Worm (Caenorhabditis elegans) whole organism, young adult: ENCODE results near the gene C16C10.13.
A peak's percentile ranks its signal among the peaks of the same experiment; 100 is the strongest.

Experiments
- D2030.7 ChIP-seq: fragments of 200-800 bp; sonication (Bioruptor generic); IDR thresholded peaks from 2 replicates; pipeline ENCODE4 v1.3.6; 2022; ENCODE audit warnings: missing genetic modification reagents, missing genetic modification characterization, missing compliant biosample characterization
- F23B12.7 ChIP-seq: sonication (generic microtip); optimal IDR thresholded peaks from 2 replicates; lab custom pipeline; 2017; ENCODE audit warnings: missing genetic modification characterization, mild to moderate bottlenecking, missing compliant biosample characterization, antibody characterized with exemption, moderate library complexity; ENCODE audit not compliant: insufficient read depth
- F33H1.4 ChIP-seq: fragments of 200-800 bp; sonication (Bioruptor generic); IDR thresholded peaks from 2 replicates; pipeline ENCODE4 v1.3.6; 2022; ENCODE audit warnings: missing genetic modification reagents, missing genetic modification characterization, missing compliant biosample characterization
- F49E8.2 ChIP-seq: sonication (generic microtip); optimal IDR thresholded peaks from 3 replicates; lab custom pipeline; 2017; ENCODE audit warnings: missing genetic modification characterization, mild to moderate bottlenecking, missing compliant biosample characterization, antibody characterized with exemption, moderate library complexity; ENCODE audit not compliant: insufficient read depth
- K11D2.4 ChIP-seq: fragments of 200-800 bp; sonication (Bioruptor generic); IDR thresholded peaks from 2 replicates; pipeline ENCODE4 v1.3.6; 2022; ENCODE audit warnings: missing genetic modification reagents, missing genetic modification characterization, missing compliant biosample characterization
- K12H6.12 ChIP-seq: fragments of 200-800 bp; sonication (Bioruptor generic); optimal IDR thresholded peaks from 2 replicates; lab custom pipeline; 2018; ENCODE audit warnings: mild to moderate bottlenecking, missing genetic modification characterization, missing compliant biosample characterization
- Y53G8AR.9 ChIP-seq: fragments of 200-800 bp; sonication (Bioruptor generic); conservative IDR thresholded peaks from 2 replicates; pipeline ENCODE4 v1.3.6; 2022; ENCODE audit warnings: missing genetic modification reagents, missing genetic modification characterization, missing compliant biosample characterization
- Y56A3A.18 ChIP-seq: fragments of 200-800 bp; sonication (Bioruptor generic); IDR thresholded peaks from 2 replicates; pipeline ENCODE4 v1.3.6; 2022; ENCODE audit warnings: missing genetic modification reagents, missing genetic modification characterization, missing compliant biosample characterization
- ZK185.1 ChIP-seq: sonication (generic microtip); optimal IDR thresholded peaks from 2 replicates; lab custom pipeline; 2016; ENCODE audit warnings: mild to moderate bottlenecking, missing genetic modification characterization, missing compliant biosample characterization; ENCODE audit not compliant: poor library complexity, severe bottlenecking
- ama-1 ChIP-seq, 3 experiments: fragments of 150-350 bp in 1 of 3; sonication (generic microtip) in 2 of 3; optimal IDR thresholded peaks; 2 replicates each; lab custom pipeline; 2014 to 2018; ENCODE audit warnings: missing biosample characterization in 2 of 3, missing genetic modification characterization in 2 of 3, missing genetic modification reagents in 2 of 3
- aptf-2 ChIP-seq: fragments of 200-800 bp; sonication (Bioruptor generic); conservative IDR thresholded peaks from 2 replicates; pipeline ENCODE4 v1.3.6; 2022; ENCODE audit warnings: missing genetic modification reagents, missing genetic modification characterization, missing compliant biosample characterization
- atf-7 ChIP-seq: sonication (generic microtip); optimal IDR thresholded peaks from 2 replicates; lab custom pipeline; 2017; ENCODE audit warnings: mild to moderate bottlenecking, missing genetic modification characterization, missing compliant biosample characterization
- athp-1 ChIP-seq: sonication (generic microtip); optimal IDR thresholded peaks from 2 replicates; lab custom pipeline; 2017; ENCODE audit warnings: mild to moderate bottlenecking, missing genetic modification characterization, missing compliant biosample characterization
- attf-3 ChIP-seq: fragments of 200-800 bp; sonication (Bioruptor generic); conservative IDR thresholded peaks from 2 replicates; pipeline ENCODE4 v1.3.6; 2022; ENCODE audit warnings: missing genetic modification reagents, missing genetic modification characterization, missing compliant biosample characterization
- cebp-1 ChIP-seq, 2 experiments: fragments of 200-800 bp in 1 of 2; sonication (Bioruptor generic) in 1 of 2; sonication (generic microtip) in 1 of 2; IDR thresholded peaks in 1 of 2; optimal IDR thresholded peaks in 1 of 2; 2 replicates each; pipeline versions ENCODE4 v1.3.6 to Lab custom; 2017 to 2022; ENCODE audit warnings: missing compliant biosample characterization in 2 of 2, missing genetic modification characterization in 2 of 2, mild to moderate bottlenecking in 1 of 2, missing genetic modification reagents in 1 of 2, moderate library complexity in 1 of 2
- cebp-2 ChIP-seq: fragments of 200-800 bp; sonication (Bioruptor generic); IDR thresholded peaks from 2 replicates; pipeline ENCODE4 v1.3.6; 2022; ENCODE audit warnings: missing genetic modification characterization, missing compliant biosample characterization
- ceh-79 ChIP-seq: sonication (generic microtip); optimal IDR thresholded peaks from 2 replicates; lab custom pipeline; 2017; ENCODE audit warnings: mild to moderate bottlenecking, missing genetic modification characterization, missing compliant biosample characterization
- chd-7 ChIP-seq: sonication (generic microtip); optimal IDR thresholded peaks from 2 replicates; lab custom pipeline; 2016; ENCODE audit warnings: mild to moderate bottlenecking, missing genetic modification characterization, moderate library complexity, missing compliant biosample characterization
- die-1 ChIP-seq: sonication (generic microtip); optimal IDR thresholded peaks from 2 replicates; lab custom pipeline; 2016; ENCODE audit warnings: missing genotype, mild to moderate bottlenecking, missing genetic modification characterization, missing compliant biosample characterization
- dox-1 ChIP-seq: fragments of 200-800 bp; sonication (Bioruptor generic); IDR thresholded peaks from 2 replicates; pipeline ENCODE4 v1.3.6; 2022; ENCODE audit warnings: missing genetic modification reagents, missing genetic modification characterization, missing compliant biosample characterization
- dpff-1 ChIP-seq: sonication (generic microtip); optimal IDR thresholded peaks from 2 replicates; lab custom pipeline; 2017; ENCODE audit warnings: mild to moderate bottlenecking, missing genetic modification characterization, missing compliant biosample characterization
- fkh-3 ChIP-seq: sonication (generic microtip); optimal IDR thresholded peaks from 2 replicates; lab custom pipeline; 2016; ENCODE audit warnings: mild to moderate bottlenecking, missing genetic modification characterization, missing compliant biosample characterization
- hlh-12 ChIP-seq: sonication (generic microtip); optimal IDR thresholded peaks from 2 replicates; lab custom pipeline; 2016; ENCODE audit warnings: missing genetic modification characterization, missing compliant biosample characterization
- hmg-1.2 ChIP-seq: fragments of 200-800 bp; sonication (Bioruptor generic); IDR thresholded peaks from 2 replicates; pipeline ENCODE4 v1.3.6; 2022; ENCODE audit warnings: missing genetic modification reagents, missing genetic modification characterization, missing compliant biosample characterization
- hmg-20 ChIP-seq: fragments of 200-800 bp; sonication (Bioruptor generic); IDR thresholded peaks from 2 replicates; pipeline ENCODE4 v1.3.6; 2022; ENCODE audit warnings: missing genetic modification reagents, missing genetic modification characterization, missing compliant biosample characterization
- let-607 ChIP-seq, 2 experiments: fragments of 200-800 bp in 1 of 2; sonication (Bioruptor generic) in 1 of 2; sonication (generic microtip) in 1 of 2; optimal IDR thresholded peaks; 2 replicates each; lab custom pipeline; 2016 to 2018; ENCODE audit warnings: mild to moderate bottlenecking in 2 of 2, missing compliant biosample characterization in 2 of 2, missing genetic modification characterization in 2 of 2, moderate library complexity in 2 of 2, missing genotype in 1 of 2
- lin-54 ChIP-seq: fragments of 200-800 bp; sonication (Bioruptor generic); optimal IDR thresholded peaks from 2 replicates; lab custom pipeline; 2018; ENCODE audit warnings: mild to moderate bottlenecking, missing genetic modification characterization, missing compliant biosample characterization
- madf-3 ChIP-seq: fragments of 200-800 bp; sonication (Bioruptor generic); IDR thresholded peaks from 2 replicates; pipeline ENCODE4 v1.3.6; 2022; ENCODE audit warnings: missing genetic modification reagents, missing genetic modification characterization, missing compliant biosample characterization
- mxl-1 ChIP-seq: sonication (generic microtip); optimal IDR thresholded peaks from 2 replicates; lab custom pipeline; 2016; ENCODE audit warnings: missing genetic modification characterization, missing compliant biosample characterization
- nfya-2 ChIP-seq: fragments of 200-800 bp; sonication (Bioruptor generic); IDR thresholded peaks from 2 replicates; pipeline ENCODE4 v1.3.6; 2022; ENCODE audit warnings: missing genetic modification reagents, missing genetic modification characterization, missing compliant biosample characterization
- pbrm-1 ChIP-seq: fragments of 200-800 bp; sonication (Bioruptor generic); IDR thresholded peaks from 2 replicates; pipeline ENCODE4 v1.3.6; 2022; ENCODE audit warnings: missing genetic modification reagents, missing genetic modification characterization, missing compliant biosample characterization
- repo-1 ChIP-seq: sonication (generic microtip); optimal IDR thresholded peaks from 2 replicates; lab custom pipeline; 2017; ENCODE audit warnings: mild to moderate bottlenecking, missing genetic modification characterization, missing compliant biosample characterization
- rpc-1 ChIP-seq, 2 experiments: fragments of 150-350 bp in 1 of 2; sonication (generic microtip) in 1 of 2; optimal IDR thresholded peaks; 2 replicates each; lab custom pipeline; 2014 to 2018; ENCODE audit warnings: missing biosample characterization in 1 of 2, missing genetic modification characterization in 1 of 2, missing genetic modification reagents in 1 of 2, missing genotype in 1 of 2
- snpc-1.1 ChIP-seq: sonication (generic microtip); optimal IDR thresholded peaks from 2 replicates; lab custom pipeline; 2017; ENCODE audit warnings: missing genetic modification characterization, mild to moderate bottlenecking, missing compliant biosample characterization, antibody characterized with exemption, moderate library complexity, missing genotype, missing genetic modification reagents; ENCODE audit not compliant: insufficient read depth
- snpc-1.3 ChIP-seq: sonication (generic microtip); optimal IDR thresholded peaks from 2 replicates; lab custom pipeline; 2017; ENCODE audit warnings: missing genetic modification characterization, mild to moderate bottlenecking, missing compliant biosample characterization, antibody characterized with exemption, moderate library complexity, missing genotype, missing genetic modification reagents; ENCODE audit not compliant: insufficient read depth
- snpc-3.4 ChIP-seq: sonication (generic microtip); optimal IDR thresholded peaks from 2 replicates; lab custom pipeline; 2017; ENCODE audit warnings: missing genetic modification characterization, mild to moderate bottlenecking, missing compliant biosample characterization, antibody characterized with exemption, moderate library complexity, missing genotype, missing genetic modification reagents
- snpc-4 ChIP-seq, 5 experiments: fragments of 150-350 bp in 1 of 5; sonication (generic microtip) in 4 of 5; optimal IDR thresholded peaks; 2 replicates each; lab custom pipeline; 2014 to 2018; ENCODE audit warnings: missing genetic modification characterization in 5 of 5, missing biosample characterization in 3 of 5, antibody characterized with exemption in 2 of 5, mild to moderate bottlenecking in 2 of 5, missing compliant biosample characterization in 2 of 5, missing genotype in 2 of 5, moderate library complexity in 2 of 5, missing genetic modification reagents in 1 of 5
- tlf-1 ChIP-seq: fragments of 200-800 bp; sonication (Bioruptor generic); optimal IDR thresholded peaks from 2 replicates; lab custom pipeline; 2018; ENCODE audit warnings: mild to moderate bottlenecking, missing genetic modification characterization, missing compliant biosample characterization
- unc-130 ChIP-seq: sonication (generic microtip); optimal IDR thresholded peaks from 2 replicates; lab custom pipeline; 2016; ENCODE audit warnings: missing genetic modification reagents, missing genetic modification characterization, missing compliant biosample characterization

The C16C10.13 gene

DNA sequence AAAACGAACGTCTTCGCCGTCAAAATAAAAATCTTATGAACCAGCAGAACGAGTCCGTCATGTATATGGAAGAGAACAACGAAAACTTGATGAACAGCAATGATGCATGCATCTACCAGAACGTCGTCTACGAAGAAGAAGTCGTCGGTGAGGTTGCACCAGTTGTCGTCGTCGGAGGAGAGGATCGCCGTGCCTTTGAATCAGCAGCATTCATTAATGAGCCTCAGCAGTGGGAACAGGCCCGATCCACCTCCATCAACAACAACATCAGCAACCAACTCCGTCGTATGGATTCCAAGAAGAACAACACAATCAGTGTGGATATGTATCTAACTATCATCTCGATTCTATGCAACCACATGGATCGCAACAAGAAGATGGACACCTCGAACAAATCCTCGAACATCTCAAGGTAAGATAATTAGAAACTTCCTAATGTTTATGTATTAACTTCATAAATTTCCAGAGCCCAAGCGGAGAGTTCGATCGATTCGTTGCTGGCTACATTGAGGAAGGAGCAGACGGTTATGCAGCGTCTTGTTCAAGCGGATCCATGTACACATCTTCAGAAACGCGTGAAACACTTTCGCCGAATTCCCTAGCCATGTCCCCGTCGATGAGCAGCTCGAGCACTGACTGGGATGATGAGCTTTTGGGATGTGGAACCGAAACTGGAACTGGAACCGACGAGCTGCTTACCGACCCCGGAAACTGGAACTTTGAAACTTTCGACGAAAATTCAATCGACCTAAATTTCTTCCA, 18.3 kb downstream of the C16C10.13 start:
- peak; percentile 13 for TF ChIP-seq tlf-1 (GFP tag; lab: Kevin White, UChicago)
- TF ChIP-seq hmg-1.2 (GFP tag; lab: Robert Waterston, UW), result 0 out of 2 replicates have a peak, but pooled peaks have one; percentile 11
- TF ChIP-seq nfya-2 (GFP tag; lab: Robert Waterston, UW), result no peak
- TF ChIP-seq ama-1 (optimal IDR thresholded peaks at IDR 0.05; lab: Kevin White, UChicago), result no peak
- TF ChIP-seq ama-1 (GFP tag; optimal IDR thresholded peaks at IDR 0.05; lab: Kevin White, UChicago), result peak in 1 of 2 experiments; percentile 66
- 0 out of 2 replicates have a peak, but pooled peaks have one; percentile 57 for TF ChIP-seq cebp-2 (GFP tag; lab: Robert Waterston, UW)

DNA sequence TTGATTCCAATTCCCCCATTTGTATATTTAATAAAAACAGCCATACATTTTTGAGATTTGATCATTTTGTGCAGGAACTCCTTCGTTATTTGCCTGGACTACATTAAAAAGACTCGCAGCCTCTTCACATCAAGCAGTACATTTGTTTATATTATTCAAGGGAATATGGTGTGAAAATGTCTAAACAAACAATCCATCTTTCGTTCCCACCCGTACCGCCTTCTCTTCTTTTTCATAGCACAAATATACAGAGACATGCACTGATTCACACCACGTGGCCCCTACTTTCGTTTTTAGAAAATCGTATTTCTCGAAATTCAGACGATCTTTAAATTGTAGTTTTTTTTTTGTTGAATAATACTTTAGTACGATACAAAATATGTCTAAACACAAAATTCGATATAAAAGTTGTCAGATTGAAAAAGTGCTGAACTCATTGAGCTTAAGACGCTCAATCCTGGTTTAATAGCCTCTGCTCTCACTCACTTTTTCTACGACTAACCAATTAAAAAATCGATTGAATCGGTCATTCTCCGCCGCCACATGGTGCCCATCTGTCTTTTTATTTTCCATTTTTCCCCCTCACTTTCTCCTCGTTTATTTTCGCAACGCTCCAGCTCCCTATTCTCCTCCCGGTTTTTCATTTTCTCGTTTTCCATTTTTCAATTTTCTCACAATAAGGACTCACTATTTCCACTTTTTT, 19.2 kb downstream of the C16C10.13 start:
- TF ChIP-seq madf-3 (GFP tag; lab: Robert Waterston, UW) (peak; percentile 56; the same call in 1 of the 2 replicates), snpc-4 (GFP tag; optimal IDR thresholded peaks at IDR 0.05; lab: Kevin White, UChicago) (no peak), snpc-4 (tag; optimal IDR thresholded peaks at IDR 0.05; lab: Kevin White, UChicago) (peak in 2 of 4 experiments; percentile 42 to 47), mxl-1 (peak; percentile 11), attf-3 (GFP tag; lab: Robert Waterston, UW) (no peak), K11D2.4 (GFP tag; lab: Robert Waterston, UW) (peak; percentile 73), snpc-1.1 (tag; lab: Kevin White, UChicago) (no peak), cebp-1 (GFP tag; IDR thresholded peaks at IDR 0.05; lab: Robert Waterston, UW) (no peak), cebp-1 (tag; optimal IDR thresholded peaks at IDR 0.05; lab: Kevin White, UChicago) (peak; percentile 62), tlf-1 (GFP tag; lab: Kevin White, UChicago) (peak; percentile 77), K12H6.12 (tag; lab: Kevin White, UChicago) (peak; percentile 39), F33H1.4 (GFP tag; lab: Robert Waterston, UW) (0 out of 2 replicates have a peak, but pooled peaks have one; percentile 11), F49E8.2 (tag; lab: Kevin White, UChicago) (no peak), hmg-20 (GFP tag; lab: Robert Waterston, UW) (peak; percentile 81), snpc-1.3 (tag; lab: Kevin White, UChicago) (peak; percentile 41), rpc-1 (optimal IDR thresholded peaks at IDR 0.05; lab: Kevin White, UChicago) (no peak), rpc-1 (tag; optimal IDR thresholded peaks at IDR 0.05; lab: Kevin White, UChicago) (no peak), chd-7 (tag; lab: Kevin White, UChicago) (peak; percentile 79), ZK185.1 (tag; lab: Kevin White, UChicago) (peak; percentile 72), fkh-3 (peak; percentile 80), cebp-2 (GFP tag; lab: Robert Waterston, UW) (no peak), hlh-12 (tag; lab: Kevin White, UChicago) (no peak), Y53G8AR.9 (GFP tag; lab: Robert Waterston, UW) (peak; percentile 94), ceh-79 (peak; percentile 33), dpff-1 (peak; percentile 96), unc-130 (GFP tag; lab: Kevin White, UChicago) (no peak), dox-1 (GFP tag; lab: Robert Waterston, UW) (peak; percentile 46), athp-1 (tag; lab: Kevin White, UChicago) (peak; percentile 68), lin-54 (GFP tag; lab: Kevin White, UChicago) (peak; percentile 54), Y56A3A.18 (GFP tag; lab: Robert Waterston, UW) (peak; percentile 87), aptf-2 (no peak), die-1 (tag; lab: Kevin White, UChicago) (no peak), F23B12.7 (tag; lab: Kevin White, UChicago) (no peak), repo-1 (tag; lab: Kevin White, UChicago) (peak; percentile 86), snpc-3.4 (tag; lab: Kevin White, UChicago) (peak; percentile 76), hmg-1.2 (GFP tag; lab: Robert Waterston, UW) (peak; percentile 36; the same call in 1 of the 2 replicates), pbrm-1 (GFP tag; lab: Robert Waterston, UW) (peak; percentile 55; the same call in 1 of the 2 replicates), D2030.7 (GFP tag; lab: Robert Waterston, UW) (0 out of 2 replicates have a peak, but pooled peaks have one; percentile 24), atf-7 (tag; lab: Kevin White, UChicago) (peak; percentile 84), let-607 (tag; optimal IDR thresholded peaks at IDR 0.05; lab: Kevin White, UChicago) (peak; percentile 67 to 89)
